Worm (Caenorhabditis elegans) whole organism, early embryonic: ENCODE data around the gene fbxc-25.

Experiments
- B0310.2 ChIP-seq: sonication (generic microtip); optimal IDR thresholded peaks from 2 replicates; lab custom pipeline; 2016; ENCODE audit warnings: mild to moderate bottlenecking, missing genetic modification characterization, missing compliant biosample characterization
- ama-1 ChIP-seq: fragments of 150-350 bp; optimal IDR thresholded peaks from 2 replicates; lab custom pipeline; 2014
- ceh-36 ChIP-seq: sonication (generic microtip); optimal IDR thresholded peaks from 2 replicates; lab custom pipeline; 2016; ENCODE audit warnings: missing genetic modification characterization, inconsistent platforms, missing compliant biosample characterization
- flt-1 ChIP-seq: fragments of 200-800 bp; sonication (Bioruptor generic); IDR thresholded peaks from 2 replicates; pipeline ENCODE4 v1.3.6; 2022; ENCODE audit warnings: missing genetic modification characterization, missing compliant biosample characterization
- hmbx-1 ChIP-seq: sonication (generic microtip); optimal IDR thresholded peaks from 2 replicates; lab custom pipeline; 2016; ENCODE audit warnings: mild to moderate bottlenecking, missing genetic modification characterization, missing compliant biosample characterization

- no peak for TF ChIP-seq flt-1
- no peak for TF ChIP-seq hmbx-1 (tag; lab: Kevin White, UChicago)
- TF ChIP-seq ama-1 (lab: Kevin White, UChicago) = no peak
- no peak for TF ChIP-seq B0310.2 (tag; lab: Kevin White, UChicago)
- no peak for TF ChIP-seq ceh-36 (tag; lab: Kevin White, UChicago)
Observed at ce11 chrII:2332220-2332619, 36.2 kb upstream of the fbxc-25 start, which contains the start of gene F43C11.8.
